Fruit fly (Drosophila melanogaster): ENCODE results near the gene CG32808.

Gene CG32808

DNA sequence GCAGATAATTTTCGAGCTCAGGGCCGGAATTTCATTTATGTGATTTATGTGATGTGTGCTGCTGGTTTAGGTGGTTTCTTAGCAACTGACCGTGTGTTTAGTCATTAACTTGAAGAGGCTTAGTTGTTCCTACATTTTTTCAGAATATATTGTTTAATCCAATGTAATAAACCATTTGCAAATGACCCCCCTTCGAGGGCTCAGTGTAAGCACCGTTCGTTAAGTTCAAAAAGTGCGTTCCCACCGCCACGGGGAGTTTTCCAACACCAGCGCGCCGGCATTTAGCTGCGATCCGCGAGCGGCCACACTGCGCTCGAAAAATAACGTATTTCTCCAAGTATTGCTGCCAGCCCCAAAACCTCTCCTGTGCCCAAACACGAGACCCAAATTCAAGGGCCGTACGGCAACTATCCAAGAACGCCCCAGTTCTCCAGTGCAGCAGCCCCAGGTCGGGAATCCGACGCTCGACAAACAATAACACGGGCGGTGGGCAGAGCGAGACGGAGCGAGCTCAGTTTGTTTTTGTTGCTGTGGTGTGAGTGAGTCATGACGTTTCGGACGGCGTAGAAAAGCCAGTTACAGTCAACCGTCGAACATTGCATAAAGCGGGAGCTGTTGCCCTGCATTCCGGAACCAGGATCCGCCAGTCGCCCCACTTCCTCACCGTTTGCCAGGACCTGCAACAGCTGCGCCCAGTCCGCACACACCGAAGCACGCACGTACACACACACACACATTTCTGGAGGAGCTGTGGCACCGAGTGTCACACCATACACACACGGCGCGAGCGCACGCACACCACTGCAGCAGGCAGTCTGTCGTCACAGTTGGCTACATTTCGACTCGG, 8.9 kb upstream of the CG32808 start, which contains the start of gene rush (continued):
- no peak for TF ChIP-seq z (GFP tag; IDR thresholded peaks at IDR 0.05)
- TF ChIP-seq CG11695 (GFP tag; IDR thresholded peaks at IDR 0.05): no peak
- TF ChIP-seq gce (GFP tag; IDR thresholded peaks at IDR 0.05): no peak
- TF ChIP-seq row (GFP tag; IDR thresholded peaks at IDR 0.05): peak; percentile 63
- TF ChIP-seq CG34224 (GFP tag; IDR thresholded peaks at IDR 0.05; ENCODE audit: partially characterized antibody): no peak
- TF ChIP-seq ara (GFP tag; IDR thresholded peaks at IDR 0.05): 0 out of 2 replicates have a peak, but pooled peaks have one; percentile 31
- TF ChIP-seq CG8388 (GFP tag; optimal IDR thresholded peaks at IDR 0.05): no peak
- TF ChIP-seq Antp (GFP tag; optimal IDR thresholded peaks at IDR 0.05): peak; percentile 40
- no peak for TF ChIP-seq CG12071 (GFP tag; optimal IDR thresholded peaks at IDR 0.05)
- TF ChIP-seq CG1529 (GFP tag; optimal IDR thresholded peaks at IDR 0.05): no peak
- 0 out of 2 replicates have a peak, but pooled peaks have one; percentile 18 for TF ChIP-seq nerfin-2 (GFP tag; IDR thresholded peaks at IDR 0.05; ENCODE audit: partially characterized antibody)
- peak; percentile 20 for TF ChIP-seq tin (GFP tag; optimal IDR thresholded peaks at IDR 0.05)
- no peak for TF ChIP-seq CG15601 (tag; optimal IDR thresholded peaks at IDR 0.05)
- no peak for TF ChIP-seq onecut (GFP tag; IDR thresholded peaks at IDR 0.05)
- no peak for TF ChIP-seq scrt (GFP tag; optimal IDR thresholded peaks at IDR 0.05)
- TF ChIP-seq unc-4 (GFP tag; IDR thresholded peaks at IDR 0.05; ENCODE audit: partially characterized antibody): no peak
- no peak for TF ChIP-seq Camta (GFP tag; optimal IDR thresholded peaks at IDR 0.05)
- no peak for TF ChIP-seq CG8290 (GFP tag; optimal IDR thresholded peaks at IDR 0.05)
- peak in 1 of 2 experiments; percentile 72 for TF ChIP-seq CG8290 (tag; optimal IDR thresholded peaks at IDR 0.05)
- TF ChIP-seq Med (GFP tag): peak; percentile 92
- TF ChIP-seq stwl (tag; optimal IDR thresholded peaks at IDR 0.05): peak; percentile 27
- TF ChIP-seq CG2889 (GFP tag; IDR thresholded peaks at IDR 0.05): no peak
- TF ChIP-seq CG34422 (GFP tag; IDR thresholded peaks at IDR 0.05): no peak
- peak; percentile 6 for TF ChIP-seq Max (GFP tag; optimal IDR thresholded peaks at IDR 0.05)
- TF ChIP-seq zf30C (GFP tag; optimal IDR thresholded peaks at IDR 0.05): peak; percentile 95
- peak; percentile 58 for TF ChIP-seq Sin3A (optimal IDR thresholded peaks at IDR 0.05)
- no peak for TF ChIP-seq odd (GFP tag; optimal IDR thresholded peaks at IDR 0.05)
- TF ChIP-seq nom (GFP tag; optimal IDR thresholded peaks at IDR 0.05): peak; percentile 17
- no peak for TF ChIP-seq ap (GFP tag; IDR thresholded peaks at IDR 0.05)
- 0 out of 3 replicates have a peak, but pooled peaks have one; percentile 38 for TF ChIP-seq CG14860 (GFP tag; IDR thresholded peaks at IDR 0.05; ENCODE audit: partially characterized antibody)
- no peak for TF ChIP-seq Opbp (GFP tag; IDR thresholded peaks at IDR 0.05; ENCODE audit: partially characterized antibody)
- TF ChIP-seq CG15479 (GFP tag; optimal IDR thresholded peaks at IDR 0.05): no peak
- peak; percentile 57 for TF ChIP-seq CG7786 (GFP tag; optimal IDR thresholded peaks at IDR 0.05)
- no peak for TF ChIP-seq hb (GFP tag; IDR thresholded peaks at IDR 0.05; ENCODE audit: partially characterized antibody)
- TF ChIP-seq sd (tag; optimal IDR thresholded peaks at IDR 0.05): no peak
- no peak for TF ChIP-seq esg (GFP tag; conservative IDR thresholded peaks at IDR 0.05)
- no peak for TF ChIP-seq Hr51 (GFP tag; optimal IDR thresholded peaks at IDR 0.05)
- TF ChIP-seq CG11504 (tag; optimal IDR thresholded peaks at IDR 0.05): no peak
- TF ChIP-seq grn (GFP tag; optimal IDR thresholded peaks at IDR 0.05): no peak
- TF ChIP-seq Poxn (GFP tag; IDR thresholded peaks at IDR 0.05): no peak
- TF ChIP-seq CkIIα-i1 (GFP tag; IDR thresholded peaks at IDR 0.05): no peak
- TF ChIP-seq gro (GFP tag; optimal IDR thresholded peaks at IDR 0.05): peak; percentile 36
- TF ChIP-seq CG9932 (GFP tag; IDR thresholded peaks at IDR 0.05): peak; percentile 61
- no peak for TF ChIP-seq CG18011 (GFP tag; optimal IDR thresholded peaks at IDR 0.05)
- no peak for TF ChIP-seq Gsc (GFP tag; IDR thresholded peaks at IDR 0.05)
- no peak for TF ChIP-seq CG18262 (tag; optimal IDR thresholded peaks at IDR 0.05)
- TF ChIP-seq CG30403 (GFP tag; optimal IDR thresholded peaks at IDR 0.05): peak; percentile 42
- no peak for TF ChIP-seq tap (tag; optimal IDR thresholded peaks at IDR 0.05)
- no peak for TF ChIP-seq Tbp (GFP tag; optimal IDR thresholded peaks at IDR 0.05)
- peak; percentile 26; the same call in 1 of the 2 replicates for TF ChIP-seq CG4360 (GFP tag; IDR thresholded peaks at IDR 0.05)
